Worm (Caenorhabditis elegans): Measurements from ENCODE around the gene kmo-2.

DNA sequence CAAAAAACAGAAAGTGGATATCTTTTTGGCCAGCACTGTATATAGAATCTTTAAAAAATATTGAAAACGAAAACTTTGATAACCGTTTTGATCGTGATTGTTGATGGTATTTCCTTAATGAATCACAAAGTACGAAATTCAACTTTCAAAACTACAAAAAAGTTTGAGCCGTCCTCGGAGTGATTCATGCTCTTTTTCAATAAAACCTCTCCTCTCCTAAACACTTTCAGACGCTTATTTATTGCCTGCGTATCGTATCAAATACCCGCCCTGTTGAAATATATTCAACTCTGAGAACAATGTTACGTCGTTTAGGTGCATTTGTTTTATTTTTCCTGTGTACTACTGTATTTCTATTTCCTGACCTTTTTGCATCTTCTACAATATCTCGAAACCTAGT lies 47.4 kb downstream of the kmo-2 start:
- TF ChIP-seq nhr-76 (tag; optimal IDR thresholded peaks at IDR 0.05) (no peak), lin-13 (GFP tag; optimal IDR thresholded peaks at IDR 0.05) (no peak), lin-39 (tag; optimal IDR thresholded peaks at IDR 0.05) (no peak), lin-15B (tag; optimal IDR thresholded peaks at IDR 0.05) (no peak), pqm-1 (tag; optimal IDR thresholded peaks at IDR 0.05) (peak; percentile 69), nhr-25 (tag; optimal IDR thresholded peaks at IDR 0.05; ENCODE audit: borderline replicate concordance, insufficient read depth) (no peak), unc-130 (GFP tag; optimal IDR thresholded peaks at IDR 0.05) (no peak), tag-97 (GFP tag; IDR thresholded peaks at IDR 0.05) (no peak), php-3 (GFP tag; IDR thresholded peaks at IDR 0.05) (no peak), T26A8.4 (GFP tag; IDR thresholded peaks at IDR 0.05) (no peak), R02D3.7 (tag; optimal IDR thresholded peaks at IDR 0.05) (no peak), pha-4 (GFP tag; IDR thresholded peaks at IDR 0.05) (no peak), pha-4 (tag; optimal IDR thresholded peaks at IDR 0.05) (no peak), nhr-77 (tag; optimal IDR thresholded peaks at IDR 0.05) (no peak)
